Worm (Caenorhabditis elegans): ENCODE measurements around the gene gcs-1.

gcs-1 gene

ce11 chrII:8991602-8992001 is 46.5 kb downstream of the gcs-1 start (continued):
- TF ChIP-seq mdl-1 (tag; optimal IDR thresholded peaks at IDR 0.05) (peak in 1 of 2 experiments; percentile 18), dmd-8 (GFP tag; IDR thresholded peaks at IDR 0.05) (no peak), duxl-1 (tag; optimal IDR thresholded peaks at IDR 0.05; ENCODE audit: poor library complexity) (no peak), nhr-42 (GFP tag; IDR thresholded peaks at IDR 0.05) (no peak), unc-62 (GFP tag; optimal IDR thresholded peaks at IDR 0.05 in 1 of 2) (no peak), unc-62 (tag; optimal IDR thresholded peaks at IDR 0.05) (no peak), Y75B8A.6 (GFP tag; IDR thresholded peaks at IDR 0.05) (no peak), nhr-111 (GFP tag; optimal IDR thresholded peaks at IDR 0.05) (no peak), F44E2.7 (GFP tag; IDR thresholded peaks at IDR 0.05) (no peak), nhr-25 (tag; optimal IDR thresholded peaks at IDR 0.05; ENCODE audit: borderline replicate concordance, insufficient read depth) (no peak), nhr-28 (tag; optimal IDR thresholded peaks at IDR 0.05) (peak; percentile 72), hlh-30 (tag; optimal IDR thresholded peaks at IDR 0.05; ENCODE audit: insufficient read depth) (peak; percentile 15), lsy-2 (tag; optimal IDR thresholded peaks at IDR 0.05) (no peak), dmd-6 (GFP tag; IDR thresholded peaks at IDR 0.05) (peak; percentile 42; the same call in 1 of the 2 replicates), dve-1 (tag; optimal IDR thresholded peaks at IDR 0.05; ENCODE audit: insufficient read depth) (peak; percentile 46), nhr-77 (tag; optimal IDR thresholded peaks at IDR 0.05) (no peak), Y5F2A.4 (GFP tag; optimal IDR thresholded peaks at IDR 0.05) (no peak)

ce11 chrII:8990267-8990666 is 47.8 kb downstream of the gcs-1 start:
- TF ChIP-seq jun-1 (tag; optimal IDR thresholded peaks at IDR 0.05), result no peak
- TF ChIP-seq lin-15B (tag; optimal IDR thresholded peaks at IDR 0.05), result no peak
- TF ChIP-seq nhr-28 (tag; optimal IDR thresholded peaks at IDR 0.05), result peak; percentile 55
- no peak for TF ChIP-seq set-16 (GFP tag; IDR thresholded peaks at IDR 0.05)
- no peak for TF ChIP-seq nhr-111 (GFP tag; optimal IDR thresholded peaks at IDR 0.05)
- no peak for TF ChIP-seq mep-1 (tag; optimal IDR thresholded peaks at IDR 0.05)
- TF ChIP-seq nhr-77 (tag; optimal IDR thresholded peaks at IDR 0.05), result peak; percentile 47
- TF ChIP-seq mxl-2 (GFP tag; conservative IDR thresholded peaks at IDR 0.05), result no peak
- TF ChIP-seq madf-9 (GFP tag; conservative IDR thresholded peaks at IDR 0.05), result no peak
- no peak for TF ChIP-seq cey-2 (tag; optimal IDR thresholded peaks at IDR 0.05; ENCODE audit: borderline replicate concordance, insufficient read depth)
- TF ChIP-seq dpl-1 (GFP tag; optimal IDR thresholded peaks at IDR 0.05), result no peak
- TF ChIP-seq daf-16 (GFP tag; optimal IDR thresholded peaks at IDR 0.05), result no peak
- TF ChIP-seq daf-16 (tag; optimal IDR thresholded peaks at IDR 0.05), result peak; percentile 78
- peak; percentile 3 for TF ChIP-seq pqm-1 (tag; optimal IDR thresholded peaks at IDR 0.05)
- no peak for TF ChIP-seq Y75B8A.6 (GFP tag; IDR thresholded peaks at IDR 0.05)
- TF ChIP-seq nhr-76 (tag; optimal IDR thresholded peaks at IDR 0.05), result no peak
- TF ChIP-seq Y105C5A.15 (GFP tag; IDR thresholded peaks at IDR 0.05), result no peak
- peak; percentile 58 for TF ChIP-seq hlh-11 (tag; optimal IDR thresholded peaks at IDR 0.05)
- no peak for TF ChIP-seq daf-19 (GFP tag; conservative IDR thresholded peaks at IDR 0.05)
- TF ChIP-seq madf-5 (GFP tag; IDR thresholded peaks at IDR 0.05), result no peak
- no peak for TF ChIP-seq lsy-2 (tag; optimal IDR thresholded peaks at IDR 0.05)
- peak; percentile 68 for TF ChIP-seq dve-1 (tag; optimal IDR thresholded peaks at IDR 0.05; ENCODE audit: insufficient read depth)
- no peak for TF ChIP-seq Y5F2A.4 (GFP tag; optimal IDR thresholded peaks at IDR 0.05)
- no peak for TF ChIP-seq T20F7.1 (GFP tag; optimal IDR thresholded peaks at IDR 0.05)
- TF ChIP-seq hlh-30 (tag; optimal IDR thresholded peaks at IDR 0.05; ENCODE audit: insufficient read depth), result no peak
- no peak for TF ChIP-seq mdl-1 (tag; optimal IDR thresholded peaks at IDR 0.05)
- no peak for TF ChIP-seq nhr-6 (tag; optimal IDR thresholded peaks at IDR 0.05)
- no peak for TF ChIP-seq daf-12 (tag; optimal IDR thresholded peaks at IDR 0.05)
- no peak for TF ChIP-seq sdz-12 (GFP tag; optimal IDR thresholded peaks at IDR 0.05)
- TF ChIP-seq F44E2.7 (GFP tag; IDR thresholded peaks at IDR 0.05), result no peak
- no peak for TF ChIP-seq dmd-9 (GFP tag; IDR thresholded peaks at IDR 0.05)
- no peak for TF ChIP-seq zfp-2 (tag; optimal IDR thresholded peaks at IDR 0.05)
- no peak for TF ChIP-seq dmd-8 (GFP tag; IDR thresholded peaks at IDR 0.05)
- TF ChIP-seq nhr-41 (GFP tag; IDR thresholded peaks at IDR 0.05), result no peak
- no peak for TF ChIP-seq pha-4 (GFP tag; IDR thresholded peaks at IDR 0.05)
- no peak for TF ChIP-seq pha-4 (tag; optimal IDR thresholded peaks at IDR 0.05)
- no peak for TF ChIP-seq T26A8.4 (GFP tag; IDR thresholded peaks at IDR 0.05)
- TF ChIP-seq ceh-20 (GFP tag; IDR thresholded peaks at IDR 0.05), result no peak
- TF ChIP-seq rbr-2 (tag; optimal IDR thresholded peaks at IDR 0.05), result no peak
- no peak for TF ChIP-seq fkh-10 (GFP tag; optimal IDR thresholded peaks at IDR 0.05)
- TF ChIP-seq dmd-6 (GFP tag; IDR thresholded peaks at IDR 0.05), result peak; percentile 38
- no peak for TF ChIP-seq zag-1 (tag; optimal IDR thresholded peaks at IDR 0.05)

Data from whole organism, L4 larva.